Fruit fly (Drosophila melanogaster) whole organism, pupa: ENCODE measurements around the gene Gbeta76C.

Experiments used
- CG10348 ChIP-seq: fragments of 200-800 bp; sonication (Bioruptor generic); IDR thresholded peaks from 2 replicates; pipeline ENCODE4 v1.3.6; 2022; ENCODE audit warnings: missing biosample characterization, missing genetic modification characterization
- CG12605 ChIP-seq: fragments of 200-800 bp; sonication (Bioruptor generic); IDR thresholded peaks from 2 replicates; pipeline ENCODE4 v1.3.6; 2022; ENCODE audit warnings: missing biosample characterization, missing genetic modification characterization
- CG13204 ChIP-seq: fragments of 200-800 bp; sonication (Bioruptor generic); optimal IDR thresholded peaks from 2 replicates; lab custom pipeline; 2018; ENCODE audit warnings: missing biosample characterization, mild to moderate bottlenecking, missing genetic modification characterization, moderate library complexity
- CG14655 ChIP-seq: fragments of 200-800 bp; sonication (Bioruptor generic); optimal IDR thresholded peaks from 3 replicates; lab custom pipeline; 2017; ENCODE audit warnings: mild to moderate bottlenecking, missing biosample characterization, missing genetic modification reagents, missing genetic modification characterization
- CG15710 ChIP-seq: fragments of 200-800 bp; sonication (Bioruptor generic); optimal IDR thresholded peaks from 2 replicates; lab custom pipeline; 2018; ENCODE audit warnings: missing biosample characterization, mild to moderate bottlenecking, missing genetic modification characterization, moderate library complexity
- CG17806 ChIP-seq: fragments of 200-800 bp; sonication (Bioruptor generic); optimal IDR thresholded peaks from 2 replicates; lab custom pipeline; 2018; ENCODE audit warnings: missing biosample characterization, mild to moderate bottlenecking, missing genetic modification characterization, moderate library complexity
- CG32121 ChIP-seq: fragments of 200-800 bp; sonication (Bioruptor generic); IDR thresholded peaks from 2 replicates; pipeline ENCODE4 v1.3.6; 2022; ENCODE audit warnings: missing biosample characterization, missing genetic modification characterization
- CG34367 ChIP-seq: fragments of 200-800 bp; sonication (Bioruptor generic); optimal IDR thresholded peaks from 2 replicates; lab custom pipeline; 2018; ENCODE audit warnings: missing biosample characterization, mild to moderate bottlenecking, missing genetic modification characterization
- CG4496 ChIP-seq: fragments of 200-800 bp; sonication (Bioruptor generic); IDR thresholded peaks from 3 replicates; pipeline ENCODE4 v1.3.6; 2022; ENCODE audit warnings: missing biosample characterization, missing genetic modification characterization
- CG8159 ChIP-seq: fragments of 200-800 bp; sonication (Bioruptor generic); optimal IDR thresholded peaks from 3 replicates; lab custom pipeline; 2018; ENCODE audit warnings: missing biosample characterization, mild to moderate bottlenecking, missing genetic modification characterization, moderate library complexity
- CG8301 ChIP-seq: fragments of 200-800 bp; sonication (Bioruptor generic); optimal IDR thresholded peaks from 2 replicates; lab custom pipeline; 2018; ENCODE audit warnings: missing biosample characterization, mild to moderate bottlenecking, missing genetic modification characterization
- CG9948 ChIP-seq: fragments of 200-800 bp; sonication (Bioruptor generic); optimal IDR thresholded peaks from 2 replicates; lab custom pipeline; 2018; ENCODE audit warnings: missing biosample characterization, mild to moderate bottlenecking, missing genetic modification characterization, moderate library complexity
- D1 ChIP-seq: fragments of 200-800 bp; sonication (Bioruptor generic); optimal IDR thresholded peaks from 2 replicates; lab custom pipeline; 2018; ENCODE audit warnings: missing biosample characterization, mild to moderate bottlenecking, missing genetic modification characterization, moderate library complexity
- EcR ChIP-seq: fragments of 200-800 bp; sonication (Bioruptor generic); optimal IDR thresholded peaks from 3 replicates; lab custom pipeline; 2019; ENCODE audit warnings: missing biosample characterization, missing genetic modification characterization, mild to moderate bottlenecking, moderate library complexity, missing genetic modification reagents
- Ets98B ChIP-seq: fragments of 200-800 bp; sonication (Bioruptor generic); IDR thresholded peaks from 2 replicates; pipeline ENCODE4 v1.3.6; 2022; ENCODE audit warnings: missing biosample characterization, missing genetic modification characterization
- Pif1A ChIP-seq: fragments of 200-800 bp; sonication (Bioruptor generic); optimal IDR thresholded peaks from 3 replicates; lab custom pipeline; 2016; ENCODE audit warnings: missing biosample characterization, missing genetic modification characterization
- Pif1B ChIP-seq: fragments of 200-800 bp; sonication (Bioruptor generic); optimal IDR thresholded peaks from 3 replicates; lab custom pipeline; 2016; ENCODE audit warnings: missing biosample characterization, missing genetic modification characterization
- Snoo ChIP-seq: fragments of 200-800 bp; sonication (Bioruptor generic); optimal IDR thresholded peaks from 3 replicates; lab custom pipeline; 2017; ENCODE audit warnings: missing biosample characterization, mild to moderate bottlenecking, missing genetic modification characterization, inconsistent platforms
- fd96Ca ChIP-seq: fragments of 200-800 bp; sonication (Bioruptor generic); IDR thresholded peaks from 3 replicates; pipeline ENCODE4 v1.3.6; 2022; ENCODE audit warnings: missing biosample characterization, missing genetic modification characterization
- gl ChIP-seq: fragments of 200-800 bp; sonication (Bioruptor generic); optimal IDR thresholded peaks from 2 replicates; lab custom pipeline; 2018; ENCODE audit warnings: missing biosample characterization, mild to moderate bottlenecking, missing genetic modification characterization
- rn ChIP-seq: fragments of 200-800 bp; sonication (Bioruptor generic); IDR thresholded peaks from 2 replicates; pipeline ENCODE4 v1.3.6; 2022; ENCODE audit warnings: missing biosample characterization, missing genetic modification characterization

Gene Gbeta76C

dm6 chr3L:19695057-19695627 is 7.7 kb downstream of the Gbeta76C start, which contains the start of gene verm:
verm (minus strand) TSS chr3L:19695260.
- TF ChIP-seq CG4496 (0 out of 3 replicates have a peak, but pooled peaks have one; percentile 36), CG12605 (GFP tag; lab: Robert Waterston, UW) (peak; percentile 26; the same call in 1 of the 2 replicates), CG13204 (GFP tag; lab: Kevin White, UChicago) (peak; percentile 14), EcR (no peak), Snoo (tag; lab: Kevin White, UChicago) (no peak), rn (GFP tag; lab: Robert Waterston, UW) (no peak), fd96Ca (GFP tag; lab: Robert Waterston, UW) (no peak), Ets98B (GFP tag; lab: Robert Waterston, UW) (peak; percentile 28; the same call in 1 of the 2 replicates)
- TF ChIP-seq, all 21 proteins: peak for 4

- peak; percentile 59 for TF ChIP-seq CG8159 (tag; lab: Kevin White, UChicago)
- peak; percentile 1 for TF ChIP-seq CG17806 (tag; lab: Kevin White, UChicago)
- no peak for TF ChIP-seq CG12605 (GFP tag; lab: Robert Waterston, UW)
- TF ChIP-seq Pif1A (GFP tag; lab: Kevin White, UChicago): peak; percentile 35
- peak; percentile 21 for TF ChIP-seq CG13204 (GFP tag; lab: Kevin White, UChicago)
- no peak for TF ChIP-seq D1 (tag; lab: Kevin White, UChicago)
- no peak for TF ChIP-seq fd96Ca (GFP tag; lab: Robert Waterston, UW)
- peak; percentile 46 for TF ChIP-seq CG15710 (tag; lab: Kevin White, UChicago)
- peak; percentile 48 for TF ChIP-seq Snoo (tag; lab: Kevin White, UChicago)
- TF ChIP-seq Pif1B (GFP tag; lab: Kevin White, UChicago): peak; percentile 23
- TF ChIP-seq EcR: peak; percentile 85
- no peak for TF ChIP-seq CG9948 (tag; lab: Kevin White, UChicago)
- no peak for TF ChIP-seq CG10348 (GFP tag; lab: Robert Waterston, UW)
- TF ChIP-seq CG4496: no peak
- no peak for TF ChIP-seq Ets98B (GFP tag; lab: Robert Waterston, UW)
- TF ChIP-seq CG34367: no peak
- TF ChIP-seq rn (GFP tag; lab: Robert Waterston, UW): no peak
- no peak for TF ChIP-seq CG32121 (GFP tag; lab: Robert Waterston, UW)
- no peak for TF ChIP-seq CG8301 (tag; lab: Kevin White, UChicago)
- peak; percentile 20 for TF ChIP-seq CG14655 (GFP tag; lab: Kevin White, UChicago)
- TF ChIP-seq gl (tag; lab: Kevin White, UChicago): peak; percentile 11
Observed at dm6 chr3L:19696073-19696960, 8.9 kb downstream of the Gbeta76C start.

dm6 chr3L:19697395-19697978 is 10.1 kb downstream of the Gbeta76C start:
- TF ChIP-seq CG4496 (no peak), CG34367 (no peak), Ets98B (GFP tag; lab: Robert Waterston, UW) (no peak), CG8301 (tag; lab: Kevin White, UChicago) (no peak), Snoo (tag; lab: Kevin White, UChicago) (no peak), EcR (no peak)

dm6 chr3L:19698651-19699050 is 11.2 kb downstream of the Gbeta76C start:
- TF ChIP-seq rn (GFP tag; lab: Robert Waterston, UW): no peak
- peak; percentile 48; the same call in 1 of the 3 replicates for TF ChIP-seq CG4496
- no peak for TF ChIP-seq CG14655 (GFP tag; lab: Kevin White, UChicago)

- TF ChIP-seq CG17806 (tag; lab: Kevin White, UChicago) (no peak), CG14655 (GFP tag; lab: Kevin White, UChicago) (peak; percentile 59), CG34367 (no peak), CG15710 (tag; lab: Kevin White, UChicago) (peak; percentile 16), CG8159 (tag; lab: Kevin White, UChicago) (peak; percentile 30), Ets98B (GFP tag; lab: Robert Waterston, UW) (peak; percentile 67), CG9948 (tag; lab: Kevin White, UChicago) (no peak), CG8301 (tag; lab: Kevin White, UChicago) (no peak), rn (GFP tag; lab: Robert Waterston, UW) (0 out of 2 replicates have a peak, but pooled peaks have one; percentile 16), Snoo (tag; lab: Kevin White, UChicago) (peak; percentile 23), CG4496 (peak; percentile 74; the same call in 2 of the 3 replicates), gl (tag; lab: Kevin White, UChicago) (no peak), fd96Ca (GFP tag; lab: Robert Waterston, UW) (peak; percentile 75; the same call in 2 of the 3 replicates), CG10348 (GFP tag; lab: Robert Waterston, UW) (no peak), D1 (tag; lab: Kevin White, UChicago) (no peak), Pif1B (GFP tag; lab: Kevin White, UChicago) (no peak), Pif1A (GFP tag; lab: Kevin White, UChicago) (peak; percentile 57), CG32121 (GFP tag; lab: Robert Waterston, UW) (peak; percentile 72), EcR (no peak), CG12605 (GFP tag; lab: Robert Waterston, UW) (0 out of 2 replicates have a peak, but pooled peaks have one; percentile 23), CG13204 (GFP tag; lab: Kevin White, UChicago) (no peak)
Observed at dm6 chr3L:19699651-19700050, 12.2 kb downstream of the Gbeta76C start.
